Fruit fly (Drosophila melanogaster): ENCODE measurements around the gene Prosbeta2R2.

Gene Prosbeta2R2

DNA sequence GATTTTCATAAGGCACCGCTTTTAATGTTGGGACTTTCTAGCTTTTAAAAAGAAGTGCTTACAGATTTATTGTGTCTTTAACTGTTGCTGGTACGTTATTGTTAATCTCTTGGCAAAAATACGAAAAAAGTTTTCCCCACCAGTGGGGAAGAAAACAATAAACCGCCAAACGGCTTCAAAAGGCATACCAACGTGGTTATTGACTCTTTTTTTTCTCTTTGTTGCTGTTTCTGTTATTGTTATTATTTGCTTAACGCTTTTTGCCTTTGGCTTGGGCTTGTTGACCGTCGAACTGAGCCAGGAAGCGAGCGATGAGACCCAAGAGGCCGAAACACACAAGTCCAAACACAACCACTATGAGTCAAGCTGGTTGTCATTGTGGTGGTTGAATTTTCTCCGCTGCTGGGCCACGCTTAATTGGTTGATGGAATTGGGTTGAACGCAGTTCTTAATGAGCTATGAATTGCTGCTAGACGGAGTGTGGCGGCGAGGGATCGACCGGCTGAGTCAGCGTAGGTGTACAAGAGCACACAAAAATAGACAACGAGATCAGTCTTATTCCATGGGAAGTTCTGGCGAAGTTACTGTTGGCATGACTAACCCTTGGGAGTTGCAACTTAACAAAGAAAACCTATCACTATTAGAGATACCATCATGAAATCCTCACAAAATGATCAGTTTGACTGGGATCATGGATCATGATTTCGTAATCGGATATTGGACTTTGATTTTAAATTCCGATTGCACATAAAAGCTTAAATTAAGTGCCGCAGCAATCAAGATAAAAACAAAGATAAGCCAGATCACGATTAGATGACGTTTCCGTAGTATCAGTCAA, 11.8 kb downstream of the Prosbeta2R2 start:
- TF ChIP-seq h (optimal IDR thresholded peaks at IDR 0.05) (no peak), ttk (optimal IDR thresholded peaks at IDR 0.05) (no peak), psq (optimal IDR thresholded peaks at IDR 0.05) (no peak), insv (optimal IDR thresholded peaks at IDR 0.05) (no peak), Sin3A (optimal IDR thresholded peaks at IDR 0.05) (no peak), Myc (optimal IDR thresholded peaks at IDR 0.05) (no peak)

DNA sequence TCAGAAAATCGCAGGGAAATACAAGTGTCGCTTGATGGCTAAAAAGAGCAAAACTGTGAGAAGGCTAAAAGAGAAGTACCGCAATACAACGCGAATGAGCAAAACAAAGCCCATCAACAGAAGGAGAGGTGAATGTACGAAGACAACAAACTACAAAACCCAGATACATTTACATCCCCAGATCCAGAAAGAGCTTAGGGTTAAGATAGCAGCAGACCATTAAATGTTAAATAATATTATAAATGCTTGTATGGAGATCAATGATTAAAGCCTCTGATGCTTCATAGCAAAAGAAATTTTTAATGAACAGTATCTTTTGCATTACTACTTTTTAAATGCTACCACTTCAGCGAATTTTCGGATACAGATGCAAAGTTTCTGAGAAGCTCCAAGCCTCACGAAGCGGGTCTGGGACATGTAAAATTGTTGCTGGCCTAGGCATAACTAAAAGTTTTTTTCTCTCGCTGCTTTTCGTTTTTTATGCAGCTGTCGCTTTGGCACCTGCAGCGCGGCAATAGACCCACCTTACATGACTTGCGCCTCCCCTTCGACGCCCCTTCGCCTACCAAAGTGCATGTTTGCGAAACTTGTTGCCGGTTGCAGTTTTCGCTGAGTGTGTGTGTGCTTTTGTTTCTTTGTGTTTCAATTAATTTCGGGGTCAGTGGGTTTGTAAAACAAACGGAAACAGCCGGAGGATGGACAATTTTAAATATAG, 13.9 kb downstream of the Prosbeta2R2 start:
- TF ChIP-seq Myc (optimal IDR thresholded peaks at IDR 0.05) = no peak
- no peak for TF ChIP-seq psq (optimal IDR thresholded peaks at IDR 0.05)
- TF ChIP-seq insv (optimal IDR thresholded peaks at IDR 0.05) = no peak
- TF ChIP-seq ttk (optimal IDR thresholded peaks at IDR 0.05) = no peak
- no peak for TF ChIP-seq Sin3A (optimal IDR thresholded peaks at IDR 0.05)
- no peak for TF ChIP-seq h (optimal IDR thresholded peaks at IDR 0.05)

DNA sequence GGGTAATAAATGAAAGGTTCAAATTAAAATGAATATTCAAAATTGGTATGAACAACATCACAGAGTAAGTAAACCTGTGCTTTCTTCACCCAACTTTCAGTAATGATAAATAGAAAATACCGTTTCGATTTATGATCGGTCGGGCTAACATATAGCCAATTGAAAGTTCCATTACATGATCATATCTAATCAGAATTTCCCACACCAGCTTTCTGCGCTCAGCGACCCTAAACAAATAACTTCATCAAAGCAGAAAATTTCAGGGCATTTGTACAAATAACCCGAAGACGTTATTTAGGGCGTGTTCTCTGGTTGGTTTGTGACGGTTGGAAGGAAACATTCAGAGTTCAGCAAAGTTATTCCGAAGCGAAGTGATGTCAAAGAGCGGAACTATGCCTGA, 15.5 kb downstream of the Prosbeta2R2 start:
- TF ChIP-seq Sin3A (optimal IDR thresholded peaks at IDR 0.05) (no peak), insv (optimal IDR thresholded peaks at IDR 0.05) (no peak), h (optimal IDR thresholded peaks at IDR 0.05) (no peak), psq (optimal IDR thresholded peaks at IDR 0.05) (no peak), Myc (optimal IDR thresholded peaks at IDR 0.05) (no peak), ttk (optimal IDR thresholded peaks at IDR 0.05) (no peak)

DNA sequence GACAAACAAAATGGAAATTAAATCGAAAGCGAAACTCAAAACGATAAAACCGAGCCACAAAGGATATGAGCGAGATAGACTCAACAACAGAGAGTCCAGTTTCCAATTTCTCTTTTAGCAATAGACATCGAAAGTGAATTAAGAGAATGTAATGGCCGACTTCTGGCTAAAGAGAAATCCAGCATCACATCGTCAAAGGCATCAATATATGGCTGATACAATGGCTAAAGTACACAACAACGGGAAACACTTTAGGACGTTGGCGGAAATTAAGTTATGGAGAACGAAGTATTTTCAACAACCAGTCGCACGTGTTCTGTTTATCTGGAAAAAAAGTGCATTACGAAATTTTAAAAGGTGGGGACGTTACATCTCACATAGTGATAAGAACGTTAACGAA, 19.7 kb downstream of the Prosbeta2R2 start:
- TF ChIP-seq Sin3A (optimal IDR thresholded peaks at IDR 0.05) (no peak), insv (optimal IDR thresholded peaks at IDR 0.05) (no peak), Myc (optimal IDR thresholded peaks at IDR 0.05) (no peak), h (optimal IDR thresholded peaks at IDR 0.05) (no peak), ttk (optimal IDR thresholded peaks at IDR 0.05) (no peak), psq (optimal IDR thresholded peaks at IDR 0.05) (no peak)

DNA sequence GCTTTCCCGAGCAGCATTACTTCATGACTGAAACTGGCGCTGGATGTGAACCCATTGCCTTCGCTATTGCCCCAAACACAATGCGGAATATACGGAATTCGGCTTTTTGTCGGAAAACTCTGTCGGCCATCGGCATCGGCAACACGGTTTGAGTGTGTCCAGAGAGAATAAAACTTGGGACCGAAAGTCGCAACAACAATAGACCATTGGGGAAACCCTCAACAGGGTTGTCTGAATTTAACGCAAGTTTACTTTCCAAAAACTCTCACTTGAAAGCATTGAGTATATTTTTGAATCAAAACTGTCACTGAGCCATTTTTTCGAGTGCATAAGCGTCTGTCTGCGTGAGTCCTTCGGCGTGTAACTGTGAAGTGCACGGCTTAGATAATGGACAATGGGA, 21.0 kb downstream of the Prosbeta2R2 start:
- TF ChIP-seq psq (optimal IDR thresholded peaks at IDR 0.05) = no peak
- TF ChIP-seq Myc (optimal IDR thresholded peaks at IDR 0.05) = no peak
- TF ChIP-seq h (optimal IDR thresholded peaks at IDR 0.05) = no peak
- no peak for TF ChIP-seq insv (optimal IDR thresholded peaks at IDR 0.05)
- TF ChIP-seq Sin3A (optimal IDR thresholded peaks at IDR 0.05) = no peak

DNA sequence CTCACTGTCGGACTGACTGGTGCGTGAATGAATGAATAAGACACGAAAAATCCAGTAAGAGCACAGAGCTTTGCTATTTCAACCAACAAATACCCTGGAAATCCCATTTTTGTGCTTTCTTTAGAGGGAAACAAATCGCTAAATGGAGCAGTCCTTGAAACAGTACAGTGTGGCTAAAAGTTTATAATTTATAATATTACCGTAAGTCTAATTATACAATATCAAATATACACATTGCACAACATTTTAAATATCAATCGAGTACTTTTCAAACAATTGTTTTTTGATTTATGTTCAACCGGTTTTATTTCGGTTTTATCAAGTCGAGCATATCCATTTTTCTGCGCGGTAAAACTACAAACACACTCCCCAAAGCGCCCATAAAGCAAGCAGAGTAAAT, 26.1 kb downstream of the Prosbeta2R2 start:
- TF ChIP-seq psq (optimal IDR thresholded peaks at IDR 0.05) (no peak), Myc (optimal IDR thresholded peaks at IDR 0.05) (no peak), insv (optimal IDR thresholded peaks at IDR 0.05) (no peak), ttk (optimal IDR thresholded peaks at IDR 0.05) (no peak), h (optimal IDR thresholded peaks at IDR 0.05) (no peak), Sin3A (optimal IDR thresholded peaks at IDR 0.05) (no peak)

DNA sequence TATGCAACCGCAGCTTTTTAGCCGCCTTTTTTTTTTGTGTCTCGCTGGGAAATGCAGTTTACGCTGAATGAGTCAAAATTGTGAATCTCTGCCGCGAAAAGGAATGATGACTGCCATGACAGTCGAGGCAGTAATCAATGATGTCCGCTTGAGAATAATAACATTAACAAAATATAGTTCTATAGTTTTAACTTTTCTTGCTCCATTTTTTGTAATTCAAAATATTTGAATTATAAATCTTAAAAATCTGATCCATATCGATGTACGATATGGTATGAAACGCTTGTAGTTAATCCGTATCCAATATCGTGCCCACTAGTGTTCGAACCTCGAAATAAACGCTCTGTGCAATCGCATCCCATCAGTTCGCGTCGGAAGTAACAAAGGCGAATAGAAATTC, 31.5 kb downstream of the Prosbeta2R2 start:
- TF ChIP-seq Sin3A (optimal IDR thresholded peaks at IDR 0.05) (no peak), Myc (optimal IDR thresholded peaks at IDR 0.05) (no peak), insv (optimal IDR thresholded peaks at IDR 0.05) (no peak), psq (optimal IDR thresholded peaks at IDR 0.05) (no peak), ttk (optimal IDR thresholded peaks at IDR 0.05) (no peak), h (optimal IDR thresholded peaks at IDR 0.05) (no peak)

DNA sequence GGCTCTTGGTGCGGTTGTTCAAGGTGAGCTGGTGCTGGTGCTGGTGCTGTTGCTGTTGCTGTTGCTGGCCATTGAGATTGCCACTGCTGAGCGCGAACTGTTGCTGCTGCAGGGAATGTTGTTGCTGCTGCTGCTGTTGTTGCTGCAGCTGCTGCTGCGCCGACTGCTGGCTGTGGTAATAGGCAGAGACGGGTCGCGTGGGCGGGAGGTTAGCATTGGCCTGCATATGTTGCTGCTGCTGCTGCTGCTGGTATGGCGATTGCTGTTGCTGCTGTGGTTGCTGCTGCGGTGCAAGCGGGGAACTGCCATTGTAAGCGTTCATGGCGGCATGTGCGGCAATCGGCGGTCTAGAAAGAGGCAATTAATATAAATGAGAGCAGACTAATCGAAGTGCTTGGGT, 43.4 kb downstream of the Prosbeta2R2 start:
- no peak for TF ChIP-seq psq (optimal IDR thresholded peaks at IDR 0.05)
- no peak for TF ChIP-seq Myc (optimal IDR thresholded peaks at IDR 0.05)
- TF ChIP-seq ttk (optimal IDR thresholded peaks at IDR 0.05) = no peak
- no peak for TF ChIP-seq h (optimal IDR thresholded peaks at IDR 0.05)
- TF ChIP-seq insv (optimal IDR thresholded peaks at IDR 0.05) = no peak
- no peak for TF ChIP-seq Sin3A (optimal IDR thresholded peaks at IDR 0.05)

DNA sequence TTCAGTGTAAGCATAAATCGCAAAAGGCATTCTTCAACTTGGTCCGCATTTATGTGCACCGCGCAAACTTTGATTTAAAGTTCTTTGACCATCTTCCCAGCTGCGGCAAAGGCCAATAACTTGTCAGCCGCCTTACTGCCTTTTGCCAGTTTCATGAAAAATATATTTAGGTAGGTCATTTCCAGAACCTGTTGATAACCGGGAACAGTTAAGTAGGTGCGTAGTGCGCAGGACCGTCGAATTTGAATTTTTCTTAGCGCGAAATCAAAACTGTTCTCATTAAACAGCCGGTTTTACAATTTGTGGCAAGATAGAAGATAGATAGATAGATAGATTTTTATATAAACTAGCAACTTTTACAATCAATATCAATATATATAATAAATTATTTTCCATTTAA, 47.4 kb downstream of the Prosbeta2R2 start:
- TF ChIP-seq psq (optimal IDR thresholded peaks at IDR 0.05) (no peak), ttk (optimal IDR thresholded peaks at IDR 0.05) (no peak), insv (optimal IDR thresholded peaks at IDR 0.05) (no peak), Myc (optimal IDR thresholded peaks at IDR 0.05) (no peak), h (optimal IDR thresholded peaks at IDR 0.05) (no peak), Sin3A (optimal IDR thresholded peaks at IDR 0.05) (no peak)

Data from Kc167 (cell line).